Worm (Caenorhabditis elegans): ENCODE results near the gene chil-15.

- TF ChIP-seq tbx-37 (GFP tag; conservative IDR thresholded peaks at IDR 0.05) = no peak
- TF ChIP-seq B0310.2 (tag; optimal IDR thresholded peaks at IDR 0.05) = no peak
- no peak for TF ChIP-seq hmg-4 (GFP tag; optimal IDR thresholded peaks at IDR 0.05)
- no peak for TF ChIP-seq ets-7 (tag; optimal IDR thresholded peaks at IDR 0.05)
- TF ChIP-seq ama-1 (optimal IDR thresholded peaks at IDR 0.05) = no peak
- no peak for TF ChIP-seq flt-1 (GFP tag; IDR thresholded peaks at IDR 0.05)
- TF ChIP-seq hnd-1 (tag; optimal IDR thresholded peaks at IDR 0.05) = no peak
- TF ChIP-seq sea-1 (GFP tag; conservative IDR thresholded peaks at IDR 0.05) = no peak
- TF ChIP-seq tra-4 (tag; optimal IDR thresholded peaks at IDR 0.05) = no peak
- no peak for TF ChIP-seq hmbx-1 (tag; optimal IDR thresholded peaks at IDR 0.05)
Observed at ce11 chrII:9433609-9434008, 9.8 kb downstream of the chil-15 start, which contains the start of gene kin-15.

All from whole organism, early embryonic.